Fruit fly (Drosophila melanogaster): ENCODE data around the gene CG14817.
A peak's percentile ranks its signal among the peaks of the same experiment; 100 is the strongest.

CG14817 gene

DNA sequence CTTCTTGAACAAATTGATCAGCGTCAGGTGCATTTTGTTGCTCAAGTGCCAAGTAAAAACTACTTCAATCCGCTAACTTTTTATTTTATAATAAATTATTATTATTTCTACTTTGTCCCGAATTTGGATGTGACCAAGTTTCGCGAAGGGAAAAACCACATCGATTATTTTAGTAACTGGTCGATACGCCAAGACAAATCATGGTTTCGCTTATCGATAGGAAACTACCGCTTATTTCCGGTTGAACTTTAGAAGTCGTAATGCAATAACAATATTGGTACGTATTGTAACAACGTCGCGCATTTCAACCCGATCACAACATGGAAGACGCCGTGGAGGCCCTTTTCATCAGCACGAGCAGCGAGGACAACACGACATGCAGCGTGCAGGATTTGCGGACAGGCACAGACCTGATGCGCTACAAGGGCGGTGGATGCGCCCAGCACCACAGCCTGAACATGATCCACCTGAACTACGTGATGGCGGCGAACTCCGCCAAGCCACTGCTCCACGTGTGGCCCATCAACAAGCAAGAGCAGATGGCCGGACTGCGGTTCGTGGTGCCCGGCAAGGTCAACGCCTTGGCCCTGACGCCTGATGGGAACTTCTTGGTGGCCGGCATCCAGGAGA is at the start of gene CG14817, which contains the start of gene CG14805:
TSS of gene CG14817 (minus strand) at position 164 of the 630 bp plus-strand sequence.
TSS of gene CG14805 (plus strand) at position 211 of the 630 bp plus-strand sequence.
- TF ChIP-seq Mio (GFP tag; optimal IDR thresholded peaks at IDR 0.05): no peak
- TF ChIP-seq N (GFP tag; optimal IDR thresholded peaks at IDR 0.05): no peak
- TF ChIP-seq Sp1 (GFP tag; optimal IDR thresholded peaks at IDR 0.05): peak; percentile 82
- peak; percentile 82 for TF ChIP-seq rgr (GFP tag; optimal IDR thresholded peaks at IDR 0.05)
- no peak for TF ChIP-seq Hr78 (GFP tag; optimal IDR thresholded peaks at IDR 0.05)
- no peak for TF ChIP-seq usp (GFP tag; optimal IDR thresholded peaks at IDR 0.05)
- no peak for TF ChIP-seq ey (GFP tag; optimal IDR thresholded peaks at IDR 0.05)
- no peak for TF ChIP-seq psq (GFP tag; optimal IDR thresholded peaks at IDR 0.05)
- TF ChIP-seq lola (GFP tag; optimal IDR thresholded peaks at IDR 0.05): no peak
- TF ChIP-seq Hnf4 (GFP tag; optimal IDR thresholded peaks at IDR 0.05): no peak
- no peak for TF ChIP-seq br (GFP tag; optimal IDR thresholded peaks at IDR 0.05)
- no peak for TF ChIP-seq brk (GFP tag; optimal IDR thresholded peaks at IDR 0.05)
- peak; percentile 61 for TF ChIP-seq HLH106 (tag; optimal IDR thresholded peaks at IDR 0.05)
- TF ChIP-seq dsf (GFP tag; optimal IDR thresholded peaks at IDR 0.05; ENCODE audit: borderline replicate concordance): no peak
- no peak for TF ChIP-seq dl (GFP tag; optimal IDR thresholded peaks at IDR 0.05; ENCODE audit: insufficient read depth in 1 of 2, partially characterized antibody in 2 of 2)
- no peak for TF ChIP-seq Jra (GFP tag; optimal IDR thresholded peaks at IDR 0.05)
- TF ChIP-seq h (GFP tag; optimal IDR thresholded peaks at IDR 0.05): no peak
- TF ChIP-seq foxo (GFP tag; optimal IDR thresholded peaks at IDR 0.05): peak in 1 of 2 experiments; percentile 39
- TF ChIP-seq Rel (GFP tag; optimal IDR thresholded peaks at IDR 0.05): peak; percentile 23
- TF ChIP-seq Rel (tag; optimal IDR thresholded peaks at IDR 0.05): peak; percentile 62
- no peak for TF ChIP-seq Dif (GFP tag; optimal IDR thresholded peaks at IDR 0.05; ENCODE audit: partially characterized antibody)
- no peak for TF ChIP-seq Abd-B (GFP tag; optimal IDR thresholded peaks at IDR 0.05)
- peak; percentile 66 for TF ChIP-seq CG9705 (GFP tag; optimal IDR thresholded peaks at IDR 0.05)
- no peak for TF ChIP-seq tai (GFP tag; optimal IDR thresholded peaks at IDR 0.05)
- no peak for TF ChIP-seq sv (GFP tag; optimal IDR thresholded peaks at IDR 0.05)
- no peak for TF ChIP-seq Dfd (GFP tag; optimal IDR thresholded peaks at IDR 0.05)
- no peak for TF ChIP-seq pan (optimal IDR thresholded peaks at IDR 0.05)
- TF ChIP-seq woc (GFP tag; optimal IDR thresholded peaks at IDR 0.05): no peak
- no peak for TF ChIP-seq Vsx2 (GFP tag; optimal IDR thresholded peaks at IDR 0.05; ENCODE audit: partially characterized antibody)
- TF ChIP-seq CrebA (GFP tag; optimal IDR thresholded peaks at IDR 0.05; ENCODE audit: borderline replicate concordance): no peak
- TF ChIP-seq CG32264 (GFP tag; optimal IDR thresholded peaks at IDR 0.05): no peak
- TF ChIP-seq OdsH (GFP tag; optimal IDR thresholded peaks at IDR 0.05): peak; percentile 55
- TF ChIP-seq jim (GFP tag; optimal IDR thresholded peaks at IDR 0.05): no peak
- no peak for TF ChIP-seq dmrt93B (GFP tag; optimal IDR thresholded peaks at IDR 0.05)
- no peak for TF ChIP-seq GATAd (GFP tag; optimal IDR thresholded peaks at IDR 0.05)
- no peak for TF ChIP-seq fru (GFP tag; optimal IDR thresholded peaks at IDR 0.05)
- no peak for TF ChIP-seq sage (GFP tag; optimal IDR thresholded peaks at IDR 0.05)
- TF ChIP-seq Myc (optimal IDR thresholded peaks at IDR 0.05): no peak
- TF ChIP-seq Hr83 (GFP tag; optimal IDR thresholded peaks at IDR 0.05; ENCODE audit: poor library complexity, severe bottlenecking): peak; percentile 15

- TF ChIP-seq brk (GFP tag; optimal IDR thresholded peaks at IDR 0.05) (no peak), GATAd (GFP tag; optimal IDR thresholded peaks at IDR 0.05) (no peak), HLH106 (tag; optimal IDR thresholded peaks at IDR 0.05) (peak; percentile 8), Rel (GFP tag; optimal IDR thresholded peaks at IDR 0.05) (no peak), Rel (tag; optimal IDR thresholded peaks at IDR 0.05) (peak; percentile 90), h (GFP tag; optimal IDR thresholded peaks at IDR 0.05) (peak; percentile 26)
Measured at dm6 chrX:1922765-1923501, 45.9 kb upstream of the CG14817 start, which contains the start of the genes eIF2Bepsilon and Ocrl. Gene eIF2Bepsilon (minus strand): TSS chrX:1922874. Gene Ocrl (plus strand): TSS chrX:1922981.

Measured in whole organism, wandering third instar larva.